Worm (Caenorhabditis elegans) whole organism, L1 larva: ENCODE data around the gene K06A9.2.

Experiments
- nhr-12 ChIP-seq: sonication (generic microtip); optimal IDR thresholded peaks from 2 replicates; lab custom pipeline; 2017; ENCODE audit warnings: missing biosample characterization, missing genetic modification characterization
- nhr-77 ChIP-seq: fragments of 150-350 bp; optimal IDR thresholded peaks from 2 replicates; lab custom pipeline; 2014; ENCODE audit warnings: missing biosample characterization, missing genetic modification characterization
- pag-3 ChIP-seq: sonication (generic microtip); optimal IDR thresholded peaks from 2 replicates; lab custom pipeline; 2017; ENCODE audit warnings: missing genetic modification characterization, mild to moderate bottlenecking, missing compliant biosample characterization, antibody characterized with exemption, borderline replicate concordance; ENCODE audit not compliant: insufficient read depth

- TF ChIP-seq pag-3 (tag; lab: Kevin White, UChicago) (no peak), nhr-77 (tag; lab: Kevin White, UChicago) (no peak), nhr-12 (tag; lab: Kevin White, UChicago) (no peak)
Measured at ce11 chrX:1529013-1529412, 7.2 kb upstream of the K06A9.2 start.
